Worm (Caenorhabditis elegans): ENCODE measurements around the gene R07B1.7.

- TF ChIP-seq snpc-4 (GFP tag; optimal IDR thresholded peaks at IDR 0.05) (no peak), snpc-4 (tag; optimal IDR thresholded peaks at IDR 0.05) (no peak), ceh-100 (GFP tag; IDR thresholded peaks at IDR 0.05) (no peak), nfyb-1 (GFP tag; IDR thresholded peaks at IDR 0.05) (no peak), hmg-20 (GFP tag; IDR thresholded peaks at IDR 0.05) (no peak), unc-130 (GFP tag; optimal IDR thresholded peaks at IDR 0.05) (no peak), pha-4 (tag; optimal IDR thresholded peaks at IDR 0.05) (no peak), F33H1.4 (GFP tag; IDR thresholded peaks at IDR 0.05) (no peak), F57C9.4 (tag; optimal IDR thresholded peaks at IDR 0.05) (no peak)
These were observed 5.8 kb upstream of the R07B1.7 start, which contains the start of the genes gst-36 and R07B1.5 for ce11 chrX:9862916-9863624.

Measured in whole organism, young adult.